Fruit fly (Drosophila melanogaster): ENCODE data around the gene Atg101.
A peak's percentile ranks its signal among the peaks of the same experiment; 100 is the strongest.

The Atg101 gene

DNA sequence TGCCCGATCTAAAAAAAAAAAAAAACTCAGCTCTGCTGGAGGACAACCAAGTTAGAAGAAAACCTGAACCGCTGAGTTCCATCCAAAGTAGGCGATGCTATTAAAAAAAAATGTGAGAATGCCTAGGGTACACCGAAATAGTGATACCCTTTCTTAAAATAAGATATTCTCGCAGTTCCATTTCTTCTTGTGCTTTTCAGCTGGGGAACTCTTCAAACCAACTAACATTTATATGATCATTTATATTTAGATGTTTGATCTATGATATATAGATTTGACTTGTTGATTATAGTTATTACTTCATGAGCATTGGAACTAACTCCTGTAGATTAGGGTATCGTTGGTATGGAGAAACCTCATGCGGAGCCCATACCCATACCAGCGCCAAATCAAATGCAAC, 8.7 kb downstream of the Atg101 start (continued):
- TF ChIP-seq fd85E (GFP tag; optimal IDR thresholded peaks at IDR 0.05) (no peak), ss (GFP tag; optimal IDR thresholded peaks at IDR 0.05) (no peak), Gug (GFP tag; IDR thresholded peaks at IDR 0.05) (0 out of 2 replicates have a peak, but pooled peaks have one; percentile 21), fd59A (GFP tag; optimal IDR thresholded peaks at IDR 0.05) (peak; percentile 42), svp (GFP tag) (no peak), CG10631 (GFP tag; optimal IDR thresholded peaks at IDR 0.05) (peak; percentile 67), Blimp-1 (GFP tag; optimal IDR thresholded peaks at IDR 0.05) (no peak), CG6276 (GFP tag; optimal IDR thresholded peaks at IDR 0.05) (peak; percentile 34), Ets96B (tag; optimal IDR thresholded peaks at IDR 0.05) (peak; percentile 49), Smox (GFP tag; optimal IDR thresholded peaks at IDR 0.05) (no peak), Hr38 (GFP tag; optimal IDR thresholded peaks at IDR 0.05) (no peak), CG1621 (tag; optimal IDR thresholded peaks at IDR 0.05) (peak; percentile 11), CG16779 (tag; optimal IDR thresholded peaks at IDR 0.05) (no peak), CG15336 (GFP tag; IDR thresholded peaks at IDR 0.05) (peak; percentile 60), CG31627 (GFP tag; optimal IDR thresholded peaks at IDR 0.05) (no peak), Eip78C (GFP tag) (peak; percentile 76), CG11762 (GFP tag; optimal IDR thresholded peaks at IDR 0.05; ENCODE audit: insufficient read depth) (no peak), vri (GFP tag; optimal IDR thresholded peaks at IDR 0.05) (no peak), Sox15 (GFP tag; optimal IDR thresholded peaks at IDR 0.05) (no peak), CG8119 (GFP tag; IDR thresholded peaks at IDR 0.05) (peak; percentile 65), Eip75B (GFP tag; optimal IDR thresholded peaks at IDR 0.05) (peak; percentile 51), CG4318 (GFP tag; optimal IDR thresholded peaks at IDR 0.05) (no peak), CG11294 (GFP tag; IDR thresholded peaks at IDR 0.05) (no peak), Hr39 (GFP tag; optimal IDR thresholded peaks at IDR 0.05) (no peak), achi (GFP tag; optimal IDR thresholded peaks at IDR 0.05) (peak; percentile 51), Ets21C (GFP tag; optimal IDR thresholded peaks at IDR 0.05) (no peak), dsx (GFP tag; optimal IDR thresholded peaks at IDR 0.05; ENCODE audit: poor library complexity, severe bottlenecking) (peak; percentile 36), Eip93F (GFP tag; optimal IDR thresholded peaks at IDR 0.05) (no peak), CG6854 (GFP tag; optimal IDR thresholded peaks at IDR 0.05) (no peak), lz (GFP tag; optimal IDR thresholded peaks at IDR 0.05) (no peak)

- TF ChIP-seq ss (GFP tag; optimal IDR thresholded peaks at IDR 0.05) (peak in 1 of 2 experiments; percentile 39), dsx (GFP tag; optimal IDR thresholded peaks at IDR 0.05; ENCODE audit: poor library complexity, severe bottlenecking) (no peak)
These were observed 9.8 kb downstream of the Atg101 start for dm6 chrX:18801293-18801692.

dm6 chrX:18805036-18805435, 13.6 kb downstream of the Atg101 start:
- no peak for TF ChIP-seq CG16779 (tag; optimal IDR thresholded peaks at IDR 0.05)
- no peak for TF ChIP-seq vri (GFP tag; optimal IDR thresholded peaks at IDR 0.05)
- no peak for TF ChIP-seq cyc (GFP tag; optimal IDR thresholded peaks at IDR 0.05)
- TF ChIP-seq CG3032 (tag; optimal IDR thresholded peaks at IDR 0.05) = no peak
- TF ChIP-seq OdsH (GFP tag; optimal IDR thresholded peaks at IDR 0.05) = no peak
- TF ChIP-seq CG6276 (GFP tag; optimal IDR thresholded peaks at IDR 0.05) = no peak
- no peak for TF ChIP-seq eg (GFP tag; IDR thresholded peaks at IDR 0.05)
- TF ChIP-seq Hr38 (GFP tag; optimal IDR thresholded peaks at IDR 0.05) = no peak
- TF ChIP-seq fkh (GFP tag; optimal IDR thresholded peaks at IDR 0.05) = no peak
- no peak for TF ChIP-seq fd85E (GFP tag; optimal IDR thresholded peaks at IDR 0.05)
- no peak for TF ChIP-seq CG11902 (GFP tag; optimal IDR thresholded peaks at IDR 0.05)
- TF ChIP-seq Gug (GFP tag; IDR thresholded peaks at IDR 0.05) = no peak
- TF ChIP-seq CG11762 (GFP tag; optimal IDR thresholded peaks at IDR 0.05; ENCODE audit: insufficient read depth) = no peak
- TF ChIP-seq CG11294 (GFP tag; IDR thresholded peaks at IDR 0.05) = no peak
- TF ChIP-seq CG6163 (GFP tag; IDR thresholded peaks at IDR 0.05) = no peak
- TF ChIP-seq lz (GFP tag; optimal IDR thresholded peaks at IDR 0.05) = no peak
- no peak for TF ChIP-seq Hr4 (GFP tag; optimal IDR thresholded peaks at IDR 0.05)

Data from whole organism, prepupa.